Worm (Caenorhabditis elegans) whole organism, late embryonic: Measurements from ENCODE around the gene sri-25.

Source experiments
- C38D4.7 ChIP-seq: fragments of 200-800 bp; sonication (Bioruptor generic); optimal IDR thresholded peaks from 2 replicates; lab custom pipeline; 2018; ENCODE audit warnings: mild to moderate bottlenecking, missing genetic modification characterization, moderate library complexity, missing compliant biosample characterization
- K02D7.2 ChIP-seq: sonication (generic microtip); optimal IDR thresholded peaks from 2 replicates; lab custom pipeline; 2017; ENCODE audit warnings: mild to moderate bottlenecking, missing genetic modification characterization, missing compliant biosample characterization
- K09A11.1 ChIP-seq: sonication (generic microtip); optimal IDR thresholded peaks from 2 replicates; lab custom pipeline; 2017; ENCODE audit warnings: antibody characterized with exemption, mild to moderate bottlenecking, missing genetic modification characterization, missing compliant biosample characterization; ENCODE audit not compliant: insufficient read depth
- Y22D7AL.16 ChIP-seq: sonication (generic microtip); optimal IDR thresholded peaks from 2 replicates; lab custom pipeline; 2016; ENCODE audit warnings: missing genetic modification characterization, missing compliant biosample characterization
- ahr-1 ChIP-seq: sonication (generic microtip); optimal IDR thresholded peaks from 2 replicates; lab custom pipeline; 2016; ENCODE audit warnings: missing genetic modification characterization, missing compliant biosample characterization
- ceh-19 ChIP-seq: fragments of 200-800 bp; sonication (Bioruptor generic); optimal IDR thresholded peaks from 2 replicates; lab custom pipeline; 2018; ENCODE audit warnings: mild to moderate bottlenecking, missing genetic modification characterization, missing compliant biosample characterization
- ceh-22 ChIP-seq: sonication (generic microtip); optimal IDR thresholded peaks from 2 replicates; lab custom pipeline; 2017; ENCODE audit warnings: missing biosample characterization, missing genetic modification characterization
- ceh-48 ChIP-seq: sonication (generic microtip); optimal IDR thresholded peaks from 2 replicates; lab custom pipeline; 2016; ENCODE audit warnings: missing genetic modification characterization, inconsistent platforms, missing compliant biosample characterization
- ceh-9 ChIP-seq: sonication (generic microtip); optimal IDR thresholded peaks from 2 replicates; lab custom pipeline; 2016; ENCODE audit warnings: mild to moderate bottlenecking, missing genetic modification characterization, inconsistent platforms, missing compliant biosample characterization
- dmd-4 ChIP-seq: sonication (generic microtip); optimal IDR thresholded peaks from 2 replicates; lab custom pipeline; 2016; ENCODE audit warnings: borderline replicate concordance, missing genetic modification characterization, missing compliant biosample characterization
- dve-1 ChIP-seq: sonication (generic microtip); optimal IDR thresholded peaks from 2 replicates; lab custom pipeline; 2017; ENCODE audit warnings: antibody characterized with exemption, mild to moderate bottlenecking, missing genetic modification characterization, missing compliant biosample characterization
- eyg-1 ChIP-seq: sonication (generic microtip); optimal IDR thresholded peaks from 2 replicates; lab custom pipeline; 2016; ENCODE audit warnings: missing genotype, missing genetic modification characterization, missing compliant biosample characterization
- fax-1 ChIP-seq: sonication (generic microtip); optimal IDR thresholded peaks from 2 replicates; lab custom pipeline; 2016; ENCODE audit warnings: missing genotype, missing genetic modification characterization, missing compliant biosample characterization
- fkh-10 ChIP-seq: fragments of 150-350 bp; optimal IDR thresholded peaks from 2 replicates; lab custom pipeline; 2014; ENCODE audit warnings: missing biosample characterization, missing genetic modification reagents, missing genetic modification characterization
- fkh-6 ChIP-seq: sonication (generic microtip); optimal IDR thresholded peaks from 2 replicates; lab custom pipeline; 2016; ENCODE audit warnings: missing genetic modification characterization, missing compliant biosample characterization
- hlh-13 ChIP-seq: fragments of 200-800 bp; sonication (Bioruptor generic); optimal IDR thresholded peaks from 2 replicates; lab custom pipeline; 2018; ENCODE audit warnings: mild to moderate bottlenecking, missing genetic modification characterization, missing compliant biosample characterization
- hlh-15 ChIP-seq: sonication (generic microtip); optimal IDR thresholded peaks from 2 replicates; lab custom pipeline; 2016; ENCODE audit warnings: missing genetic modification characterization, missing compliant biosample characterization
- hlh-30 ChIP-seq: sonication (generic microtip); optimal IDR thresholded peaks from 2 replicates; lab custom pipeline; 2017; ENCODE audit warnings: antibody characterized with exemption, missing genetic modification characterization, missing compliant biosample characterization; ENCODE audit not compliant: insufficient read depth
- hlh-8 ChIP-seq: sonication (generic microtip); optimal IDR thresholded peaks from 2 replicates; lab custom pipeline; 2016; ENCODE audit warnings: missing genotype, missing genetic modification characterization, missing compliant biosample characterization
- madf-2 ChIP-seq: sonication (generic microtip); optimal IDR thresholded peaks from 2 replicates; lab custom pipeline; 2017; ENCODE audit warnings: missing genetic modification characterization, missing compliant biosample characterization
- mec-3 ChIP-seq: sonication (generic microtip); optimal IDR thresholded peaks from 2 replicates; lab custom pipeline; 2016; ENCODE audit warnings: borderline replicate concordance, missing genetic modification characterization, missing compliant biosample characterization
- nfya-1 ChIP-seq: sonication (generic microtip); optimal IDR thresholded peaks from 2 replicates; lab custom pipeline; 2017; ENCODE audit warnings: missing genetic modification characterization, mild to moderate bottlenecking, missing compliant biosample characterization, antibody characterized with exemption, moderate library complexity
- nhr-11 ChIP-seq: fragments of 150-350 bp; optimal IDR thresholded peaks from 2 replicates; lab custom pipeline; 2014; ENCODE audit warnings: missing biosample characterization, missing genetic modification characterization
- nhr-232 ChIP-seq: sonication (generic microtip); optimal IDR thresholded peaks from 2 replicates; lab custom pipeline; 2016; ENCODE audit warnings: missing genetic modification characterization, missing compliant biosample characterization
- npax-4 ChIP-seq: sonication (generic microtip); optimal IDR thresholded peaks from 2 replicates; lab custom pipeline; 2016; ENCODE audit warnings: missing genetic modification characterization, missing compliant biosample characterization
- odd-2 ChIP-seq: sonication (generic microtip); optimal IDR thresholded peaks from 2 replicates; lab custom pipeline; 2017; ENCODE audit warnings: antibody characterized with exemption, mild to moderate bottlenecking, missing genetic modification characterization, missing compliant biosample characterization
- pat-9 ChIP-seq: fragments of 200-800 bp; sonication (Bioruptor generic); optimal IDR thresholded peaks from 2 replicates; lab custom pipeline; 2018; ENCODE audit warnings: mild to moderate bottlenecking, missing genetic modification characterization, moderate library complexity, missing compliant biosample characterization
- pax-1 ChIP-seq: fragments of 150-350 bp; optimal IDR thresholded peaks from 2 replicates; lab custom pipeline; 2014; ENCODE audit warnings: missing biosample characterization, missing genetic modification characterization
- pha-2 ChIP-seq: sonication (generic microtip); optimal IDR thresholded peaks from 2 replicates; lab custom pipeline; 2017; ENCODE audit warnings: mild to moderate bottlenecking, missing genetic modification characterization, missing compliant biosample characterization
- pha-4 ChIP-seq: fragments of 150-350 bp; optimal IDR thresholded peaks from 2 replicates; lab custom pipeline; 2018; ENCODE audit warnings: missing biosample characterization, missing genetic modification reagents, missing genetic modification characterization
- rnt-1 ChIP-seq: sonication (generic microtip); optimal IDR thresholded peaks from 2 replicates; lab custom pipeline; 2016; ENCODE audit warnings: missing genetic modification characterization, missing compliant biosample characterization
- sox-2 ChIP-seq: fragments of 200-800 bp; sonication (Bioruptor generic); IDR thresholded peaks from 2 replicates; pipeline ENCODE4 v1.3.6; 2022; ENCODE audit warnings: missing genetic modification reagents, missing genetic modification characterization, missing compliant biosample characterization
- sox-4 ChIP-seq: sonication (generic microtip); optimal IDR thresholded peaks from 2 replicates; lab custom pipeline; 2017; ENCODE audit warnings: mild to moderate bottlenecking, missing genetic modification characterization, inconsistent platforms, missing compliant biosample characterization
- syd-9 ChIP-seq: sonication (generic microtip); optimal IDR thresholded peaks from 2 replicates; lab custom pipeline; 2016; ENCODE audit warnings: mild to moderate bottlenecking, missing genetic modification characterization, moderate library complexity, missing compliant biosample characterization
- tbx-2 ChIP-seq: sonication (generic microtip); optimal IDR thresholded peaks from 2 replicates; lab custom pipeline; 2016; ENCODE audit warnings: missing genetic modification characterization, missing compliant biosample characterization
- unc-3 ChIP-seq, 2 experiments: fragments of 200-800 bp in 1 of 2; sonication (Bioruptor generic) in 1 of 2; sonication (generic microtip) in 1 of 2; conservative IDR thresholded peaks in 1 of 2; optimal IDR thresholded peaks in 1 of 2; 2 replicates each; pipeline versions ENCODE4 v1.3.6 to Lab custom; 2016 to 2022; ENCODE audit warnings: missing compliant biosample characterization in 2 of 2, missing genetic modification characterization in 2 of 2, missing genetic modification reagents in 1 of 2
- unc-42 ChIP-seq: sonication (generic microtip); optimal IDR thresholded peaks from 2 replicates; lab custom pipeline; 2016; ENCODE audit warnings: missing genotype, missing genetic modification characterization, missing compliant biosample characterization
- unc-86 ChIP-seq: sonication (generic microtip); optimal IDR thresholded peaks from 2 replicates; lab custom pipeline; 2016; ENCODE audit warnings: missing genetic modification characterization, missing compliant biosample characterization
- ztf-16 ChIP-seq: sonication (generic microtip); optimal IDR thresholded peaks from 2 replicates; lab custom pipeline; 2017; ENCODE audit warnings: missing genetic modification characterization, missing compliant biosample characterization

sri-25 gene

DNA sequence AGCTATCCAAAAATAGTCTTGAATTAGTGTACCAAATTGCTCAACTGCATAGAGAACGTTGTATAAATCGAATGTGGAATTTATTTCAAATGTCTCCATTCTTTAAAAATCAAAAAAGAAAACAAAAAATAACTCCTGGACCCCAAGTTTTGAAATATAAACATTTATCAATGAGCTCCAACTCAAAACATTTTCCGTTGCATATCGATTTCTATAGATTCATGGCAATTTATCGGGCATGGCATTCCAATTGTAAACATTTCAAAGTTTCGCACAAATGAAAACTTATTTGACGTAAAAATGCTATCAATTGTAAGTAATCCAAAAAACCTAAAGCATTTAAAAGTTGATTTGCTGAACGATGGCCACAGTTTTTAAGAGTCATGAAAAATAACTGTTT, 21.7 kb downstream of the sri-25 start, which contains the start of gene srw-12:
Gene srw-12 (minus strand): TSS at position 101 of the 400 bp plus-strand sequence.
- TF ChIP-seq npax-4 (tag; lab: Kevin White, UChicago) (no peak), hlh-15 (no peak), K02D7.2 (tag; lab: Kevin White, UChicago) (no peak), odd-2 (tag; lab: Kevin White, UChicago) (no peak), ztf-16 (tag; lab: Kevin White, UChicago) (no peak), C38D4.7 (GFP tag; lab: Kevin White, UChicago) (no peak), hlh-30 (no peak), fkh-10 (GFP tag; lab: Kevin White, UChicago) (no peak), syd-9 (no peak), sox-4 (no peak), rnt-1 (tag; lab: Kevin White, UChicago) (no peak), ceh-19 (GFP tag; lab: Kevin White, UChicago) (no peak), nhr-11 (tag; lab: Kevin White, UChicago) (no peak), Y22D7AL.16 (tag; lab: Kevin White, UChicago) (no peak), pha-2 (tag; lab: Kevin White, UChicago) (no peak), unc-42 (no peak), fax-1 (tag; lab: Kevin White, UChicago) (no peak)

DNA sequence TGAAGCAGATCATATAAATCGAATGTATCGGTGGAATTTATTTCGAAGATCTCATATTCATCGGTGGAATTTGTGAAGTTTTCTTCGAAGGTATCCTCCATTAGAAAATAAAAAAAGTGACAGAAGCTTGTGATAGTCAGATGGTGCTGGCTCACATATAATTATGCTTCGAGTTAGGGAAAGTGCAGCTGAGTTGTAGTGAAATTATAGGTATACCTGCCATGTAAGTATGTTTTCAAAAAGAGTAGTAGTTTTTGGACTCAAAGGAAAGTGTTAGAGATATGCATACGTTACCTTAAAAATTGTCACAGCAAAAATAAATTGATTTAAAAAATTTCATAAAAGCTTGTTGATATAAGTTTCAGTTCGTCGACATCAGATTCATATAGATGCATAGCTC, 23.4 kb downstream of the sri-25 start, which contains the start of gene srw-11:
Gene srw-11 (minus strand): TSS at position 101 of the 400 bp plus-strand sequence.
- TF ChIP-seq madf-2 (no peak), dmd-4 (tag; lab: Kevin White, UChicago) (no peak), unc-86 (tag; lab: Kevin White, UChicago) (no peak), tbx-2 (tag; lab: Kevin White, UChicago) (no peak), mec-3 (tag; lab: Kevin White, UChicago) (no peak), K09A11.1 (no peak), npax-4 (tag; lab: Kevin White, UChicago) (no peak), hlh-8 (tag; lab: Kevin White, UChicago) (no peak), unc-3 (GFP tag; conservative IDR thresholded peaks at IDR 0.05; lab: Robert Waterston, UW) (no peak), unc-3 (tag; optimal IDR thresholded peaks at IDR 0.05; lab: Kevin White, UChicago) (no peak), ceh-48 (tag; lab: Kevin White, UChicago) (no peak), pax-1 (tag; lab: Kevin White, UChicago) (no peak), nfya-1 (tag; lab: Kevin White, UChicago) (no peak), ceh-9 (tag; lab: Kevin White, UChicago) (no peak), pat-9 (tag; lab: Kevin White, UChicago) (no peak), K02D7.2 (tag; lab: Kevin White, UChicago) (no peak)

DNA sequence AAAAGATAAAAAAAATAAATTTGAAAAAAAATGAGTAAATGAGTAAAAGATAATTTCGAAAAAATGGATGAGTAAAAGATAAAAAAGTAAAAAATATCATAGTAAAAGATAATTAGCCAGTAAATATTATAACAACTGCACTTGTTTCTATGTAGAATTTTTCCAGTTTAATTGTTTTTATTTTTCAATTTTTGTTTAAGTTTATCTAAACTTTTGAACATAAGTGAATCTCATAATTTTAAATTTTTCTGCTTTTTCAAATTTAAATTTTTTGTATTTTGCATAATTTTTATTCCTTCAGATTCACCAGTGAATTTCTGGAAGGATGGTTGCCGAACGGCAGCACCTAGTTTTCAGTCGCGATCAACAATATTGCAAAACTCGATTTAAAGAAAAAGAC, 24.5 kb downstream of the sri-25 start, which contains the start of gene chil-12:
Gene chil-12 (plus strand): TSS at position 301 of the 400 bp plus-strand sequence.
- no peak for TF ChIP-seq sox-2 (GFP tag; lab: Robert Waterston, UW)
- TF ChIP-seq ahr-1 (tag; lab: Kevin White, UChicago), result no peak
- TF ChIP-seq pha-4, result no peak
- no peak for TF ChIP-seq ceh-22 (tag; lab: Kevin White, UChicago)
- TF ChIP-seq fkh-6 (tag; lab: Kevin White, UChicago), result no peak
- TF ChIP-seq eyg-1 (tag; lab: Kevin White, UChicago), result no peak
- no peak for TF ChIP-seq nhr-232 (tag; lab: Kevin White, UChicago)
- no peak for TF ChIP-seq hlh-13
- no peak for TF ChIP-seq dve-1 (tag; lab: Kevin White, UChicago)
- TF ChIP-seq, all 69 proteins: peak for 0
